Worm (Caenorhabditis elegans) whole organism, L4 larva: ENCODE measurements around the gene F08F8.9.

ENCODE experiments used
- aly-2 ChIP-seq: sonication (generic microtip); optimal IDR thresholded peaks from 2 replicates; lab custom pipeline; 2018; ENCODE audit warnings: missing biosample characterization, missing genetic modification characterization
- ceh-82 ChIP-seq: sonication (generic microtip); optimal IDR thresholded peaks from 2 replicates; lab custom pipeline; 2017; ENCODE audit warnings: missing biosample characterization, missing genetic modification characterization
- fkh-10 ChIP-seq: fragments of 150-350 bp; optimal IDR thresholded peaks from 2 replicates; lab custom pipeline; 2014; ENCODE audit warnings: missing biosample characterization, missing genetic modification reagents, missing genetic modification characterization
- lin-1 ChIP-seq: fragments of 200-800 bp; sonication (Bioruptor generic); IDR thresholded peaks from 2 replicates; pipeline ENCODE4 v1.3.6; 2022; ENCODE audit warnings: missing genetic modification reagents, missing genetic modification characterization, missing compliant biosample characterization
- unc-130 ChIP-seq: sonication (generic microtip); optimal IDR thresholded peaks from 2 replicates; lab custom pipeline; 2016; ENCODE audit warnings: missing genetic modification reagents, missing genetic modification characterization, missing compliant biosample characterization

ce11 chrIII:7305649-7305977, 48.2 kb downstream of the F08F8.9 start:
- TF ChIP-seq unc-130 (no peak), fkh-10 (no peak), ceh-82 (tag; lab: Kevin White, UChicago) (no peak), lin-1 (GFP tag; lab: Robert Waterston, UW) (no peak), aly-2 (tag; lab: Kevin White, UChicago) (no peak)
